Fruit fly (Drosophila melanogaster): ENCODE measurements around the gene CG12605.

The CG12605 gene

DNA sequence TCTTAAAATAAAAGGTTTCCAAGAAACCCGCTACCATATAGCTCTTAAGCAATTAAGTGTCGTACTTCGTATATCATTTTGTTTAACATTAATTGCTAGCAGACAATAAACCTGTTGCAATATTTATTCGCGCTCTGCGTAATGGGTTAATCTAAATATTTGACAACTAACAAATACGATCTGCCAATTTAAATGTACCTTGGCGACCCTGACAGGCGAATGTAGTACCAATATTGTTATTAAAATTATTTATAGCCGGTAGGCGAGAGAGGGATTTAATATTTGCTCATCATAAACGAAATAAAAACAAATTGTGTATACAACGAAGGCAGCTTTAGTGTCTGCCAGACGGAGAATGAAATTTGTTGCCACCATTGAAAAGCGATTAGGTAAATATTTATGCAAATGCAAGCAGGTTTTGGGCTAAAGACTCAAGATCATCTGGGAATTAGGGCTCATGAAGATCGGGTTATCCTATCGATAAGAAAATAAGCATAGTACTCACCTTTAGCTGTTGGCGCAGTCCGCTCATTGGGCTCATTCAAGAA lies 31.8 kb downstream of the CG12605 start (continued):
- peak; percentile 13 for TF ChIP-seq CG7987 (GFP tag; optimal IDR thresholded peaks at IDR 0.05)
- TF ChIP-seq wek (GFP tag; optimal IDR thresholded peaks at IDR 0.05): no peak
- no peak for TF ChIP-seq en (GFP tag; optimal IDR thresholded peaks at IDR 0.05)
- no peak for TF ChIP-seq prd (optimal IDR thresholded peaks at IDR 0.05)
- TF ChIP-seq prd (GFP tag; IDR thresholded peaks at IDR 0.05): no peak
- TF ChIP-seq Xrp1 (GFP tag; IDR thresholded peaks at IDR 0.05): no peak
- peak; percentile 23 for TF ChIP-seq Bteb2 (GFP tag; optimal IDR thresholded peaks at IDR 0.05)
- TF ChIP-seq CG17361 (GFP tag; IDR thresholded peaks at IDR 0.05): no peak
- no peak for TF ChIP-seq crc (GFP tag; optimal IDR thresholded peaks at IDR 0.05)
- no peak for TF ChIP-seq CG16815 (GFP tag; optimal IDR thresholded peaks at IDR 0.05)
- TF ChIP-seq Sry-β (GFP tag; optimal IDR thresholded peaks at IDR 0.05): no peak
- no peak for TF ChIP-seq Taf1 (GFP tag; IDR thresholded peaks at IDR 0.05)
- peak; percentile 75 for TF ChIP-seq CG3281 (GFP tag; optimal IDR thresholded peaks at IDR 0.05)
- TF ChIP-seq pho (GFP tag; optimal IDR thresholded peaks at IDR 0.05): no peak
- no peak for TF ChIP-seq Adf1 (GFP tag; IDR thresholded peaks at IDR 0.05)
- TF ChIP-seq Hmr (GFP tag; optimal IDR thresholded peaks at IDR 0.05): peak; percentile 72
- no peak for TF ChIP-seq Six4 (GFP tag; optimal IDR thresholded peaks at IDR 0.05)
- no peak for TF ChIP-seq CG18011 (GFP tag; optimal IDR thresholded peaks at IDR 0.05)
- TF ChIP-seq Neu2 (GFP tag; optimal IDR thresholded peaks at IDR 0.05; ENCODE audit: borderline replicate concordance): no peak
- no peak for TF ChIP-seq zfh2 (GFP tag; optimal IDR thresholded peaks at IDR 0.05)
- no peak for TF ChIP-seq CG8478 (optimal IDR thresholded peaks at IDR 0.05)
- TF ChIP-seq knrl (GFP tag; IDR thresholded peaks at IDR 0.05; ENCODE audit: partially characterized antibody): no peak
- TF ChIP-seq CrebB (tag; optimal IDR thresholded peaks at IDR 0.05): no peak
- no peak for TF ChIP-seq CG2199 (GFP tag; IDR thresholded peaks at IDR 0.05)
- TF ChIP-seq trh (GFP tag; optimal IDR thresholded peaks at IDR 0.05): no peak
- TF ChIP-seq CG6683 (GFP tag; optimal IDR thresholded peaks at IDR 0.05): peak; percentile 3
- no peak for TF ChIP-seq vvl (GFP tag; IDR thresholded peaks at IDR 0.05)
- no peak for TF ChIP-seq CG13894 (tag; optimal IDR thresholded peaks at IDR 0.05)
- TF ChIP-seq CG4820 (GFP tag; optimal IDR thresholded peaks at IDR 0.05): no peak
- no peak for TF ChIP-seq CG1024 (GFP tag; IDR thresholded peaks at IDR 0.05)
- no peak for TF ChIP-seq Oaz (GFP tag; IDR thresholded peaks at IDR 0.05)
- TF ChIP-seq CG1647 (GFP tag; optimal IDR thresholded peaks at IDR 0.05): no peak
- no peak for TF ChIP-seq Ada2b (GFP tag; IDR thresholded peaks at IDR 0.05)
- peak; percentile 19 for TF ChIP-seq sug (tag; optimal IDR thresholded peaks at IDR 0.05)
- TF ChIP-seq CG7556 (GFP tag; optimal IDR thresholded peaks at IDR 0.05): peak; percentile 38
- TF ChIP-seq slp2 (GFP tag; optimal IDR thresholded peaks at IDR 0.05): no peak
- no peak for TF ChIP-seq CG9817 (tag; optimal IDR thresholded peaks at IDR 0.05)
- TF ChIP-seq E2f2 (GFP tag; IDR thresholded peaks at IDR 0.05): no peak
- TF ChIP-seq BEAF-32 (GFP tag; optimal IDR thresholded peaks at IDR 0.05): no peak
- no peak for TF ChIP-seq CG42726 (GFP tag; IDR thresholded peaks at IDR 0.05; ENCODE audit: partially characterized antibody)
- no peak for TF ChIP-seq CG17612 (GFP tag; IDR thresholded peaks at IDR 0.05)
- TF ChIP-seq Camta (GFP tag; optimal IDR thresholded peaks at IDR 0.05): no peak
- TF ChIP-seq Dref (GFP tag; IDR thresholded peaks at IDR 0.05): no peak
- TF ChIP-seq mld (GFP tag; IDR thresholded peaks at IDR 0.05; ENCODE audit: partially characterized antibody): no peak
- peak; percentile 34 for TF ChIP-seq CG13296 (GFP tag; optimal IDR thresholded peaks at IDR 0.05)
- no peak for TF ChIP-seq lmd (GFP tag; IDR thresholded peaks at IDR 0.05)
- TF ChIP-seq CG11723 (GFP tag; optimal IDR thresholded peaks at IDR 0.05): no peak
- TF ChIP-seq cwo (GFP tag; optimal IDR thresholded peaks at IDR 0.05): no peak
- TF ChIP-seq CG12071 (GFP tag; optimal IDR thresholded peaks at IDR 0.05): peak; percentile 55
- no peak for TF ChIP-seq sqz (GFP tag; optimal IDR thresholded peaks at IDR 0.05)
- TF ChIP-seq CG4282 (GFP tag; optimal IDR thresholded peaks at IDR 0.05): no peak
- peak; percentile 54 for TF ChIP-seq BtbVII (GFP tag; optimal IDR thresholded peaks at IDR 0.05)
